Worm (Caenorhabditis elegans): Measurements from ENCODE around the gene C25E10.5.

ce11 chrV:9033267-9033666 lies 2.9 kb downstream of the C25E10.5 start, which contains the start of gene C25E10.4:
- TF ChIP-seq daf-8 (GFP tag; IDR thresholded peaks at IDR 0.05) (no peak), nhr-11 (tag; optimal IDR thresholded peaks at IDR 0.05) (no peak), nhr-6 (tag; optimal IDR thresholded peaks at IDR 0.05) (no peak), attf-4 (tag; optimal IDR thresholded peaks at IDR 0.05) (no peak), aly-2 (tag; optimal IDR thresholded peaks at IDR 0.05) (no peak)
